Worm (Caenorhabditis elegans) whole organism, midembryonic: ENCODE results near the gene nhr-108.

Experiments used
- klf-2 ChIP-seq: fragments of 200-800 bp; sonication (Bioruptor generic); conservative IDR thresholded peaks from 2 replicates; pipeline ENCODE4 v1.3.6; 2022; ENCODE audit warnings: missing genetic modification reagents, missing genetic modification characterization, missing compliant biosample characterization
- ref-1 ChIP-seq: fragments of 200-800 bp; sonication (Bioruptor generic); conservative IDR thresholded peaks from 2 replicates; pipeline ENCODE4 v1.3.6; 2022; ENCODE audit warnings: missing genetic modification reagents, missing genetic modification characterization, missing compliant biosample characterization

- TF ChIP-seq ref-1 (GFP tag; lab: Robert Waterston, UW): no peak
- no peak for TF ChIP-seq klf-2 (GFP tag; lab: Robert Waterston, UW)
Observed at ce11 chrV:15884698-15885097, 39.6 kb downstream of the nhr-108 start, which contains the start of gene oac-42.
